Worm (Caenorhabditis elegans): ENCODE measurements around the gene zipt-7.1.
A peak's percentile ranks its signal among the peaks of the same experiment; 100 is the strongest.

The zipt-7.1 gene

ce11 chrIV:17268628-17269027, 19.3 kb downstream of the zipt-7.1 start (continued):
- TF ChIP-seq hlh-30 (tag; optimal IDR thresholded peaks at IDR 0.05; ENCODE audit: insufficient read depth), result peak; percentile 46
- peak; percentile 17 for TF ChIP-seq dve-1 (tag; optimal IDR thresholded peaks at IDR 0.05; ENCODE audit: insufficient read depth)
- peak; percentile 47 for TF ChIP-seq hlh-11 (tag; optimal IDR thresholded peaks at IDR 0.05)
- no peak for TF ChIP-seq daf-8 (GFP tag; IDR thresholded peaks at IDR 0.05)
- TF ChIP-seq unc-62 (GFP tag; optimal IDR thresholded peaks at IDR 0.05 in 1 of 2), result peak in 1 of 2 experiments; percentile 97
- TF ChIP-seq unc-62 (tag; optimal IDR thresholded peaks at IDR 0.05), result no peak
- TF ChIP-seq F10B5.3 (tag; optimal IDR thresholded peaks at IDR 0.05), result no peak
- no peak for TF ChIP-seq Y75B8A.6 (GFP tag; IDR thresholded peaks at IDR 0.05)

ce11 chrIV:17268069-17268468, 19.9 kb downstream of the zipt-7.1 start:
- no peak for TF ChIP-seq aly-2 (tag; optimal IDR thresholded peaks at IDR 0.05)
- no peak for TF ChIP-seq fkh-10 (GFP tag; optimal IDR thresholded peaks at IDR 0.05)
- no peak for TF ChIP-seq ceh-28 (tag; optimal IDR thresholded peaks at IDR 0.05)
- TF ChIP-seq nhr-111 (GFP tag; optimal IDR thresholded peaks at IDR 0.05), result no peak
- TF ChIP-seq pqm-1 (tag; optimal IDR thresholded peaks at IDR 0.05), result no peak
- no peak for TF ChIP-seq lsy-2 (tag; optimal IDR thresholded peaks at IDR 0.05)
- no peak for TF ChIP-seq daf-16 (GFP tag; optimal IDR thresholded peaks at IDR 0.05)
- TF ChIP-seq daf-16 (tag; optimal IDR thresholded peaks at IDR 0.05), result no peak
- TF ChIP-seq nhr-10 (tag; optimal IDR thresholded peaks at IDR 0.05), result no peak
- no peak for TF ChIP-seq nhr-102 (tag; optimal IDR thresholded peaks at IDR 0.05)
- no peak for TF ChIP-seq unc-62 (GFP tag; optimal IDR thresholded peaks at IDR 0.05 in 1 of 2)
- no peak for TF ChIP-seq unc-62 (tag; optimal IDR thresholded peaks at IDR 0.05)
- TF ChIP-seq php-3 (GFP tag; IDR thresholded peaks at IDR 0.05), result no peak
- TF ChIP-seq vab-7 (GFP tag; IDR thresholded peaks at IDR 0.05), result no peak
- TF ChIP-seq zfp-3 (GFP tag; conservative IDR thresholded peaks at IDR 0.05), result no peak
- no peak for TF ChIP-seq set-16 (GFP tag; IDR thresholded peaks at IDR 0.05)
- no peak for TF ChIP-seq ZK337.2 (GFP tag; IDR thresholded peaks at IDR 0.05)
- no peak for TF ChIP-seq aha-1 (tag)
- no peak for TF ChIP-seq fos-1 (tag; optimal IDR thresholded peaks at IDR 0.05)
- no peak for TF ChIP-seq snpc-4 (tag; optimal IDR thresholded peaks at IDR 0.05)
- TF ChIP-seq hmg-1.1 (GFP tag; IDR thresholded peaks at IDR 0.05), result no peak

- no peak for TF ChIP-seq lin-38 (GFP tag; IDR thresholded peaks at IDR 0.05)
- TF ChIP-seq nhr-10 (tag; optimal IDR thresholded peaks at IDR 0.05), result no peak
- TF ChIP-seq Y105C5A.15 (GFP tag; IDR thresholded peaks at IDR 0.05), result no peak
- TF ChIP-seq nhr-237 (tag; optimal IDR thresholded peaks at IDR 0.05), result no peak
- 0 out of 2 replicates have a peak, but pooled peaks have one; percentile 29 for TF ChIP-seq egl-43 (GFP tag; IDR thresholded peaks at IDR 0.05)
- no peak for TF ChIP-seq php-3 (GFP tag; IDR thresholded peaks at IDR 0.05)
- TF ChIP-seq unc-62 (GFP tag; optimal IDR thresholded peaks at IDR 0.05 in 1 of 2), result peak in 1 of 2 experiments; percentile 96
- TF ChIP-seq unc-62 (tag; optimal IDR thresholded peaks at IDR 0.05), result no peak
- no peak for TF ChIP-seq madf-9 (GFP tag; conservative IDR thresholded peaks at IDR 0.05)
- TF ChIP-seq lin-13 (GFP tag; optimal IDR thresholded peaks at IDR 0.05), result no peak
- no peak for TF ChIP-seq tag-97 (GFP tag; IDR thresholded peaks at IDR 0.05)
- TF ChIP-seq daf-12 (tag; optimal IDR thresholded peaks at IDR 0.05), result no peak
- TF ChIP-seq lin-15B (tag; optimal IDR thresholded peaks at IDR 0.05), result no peak
- TF ChIP-seq sdz-12 (GFP tag; optimal IDR thresholded peaks at IDR 0.05), result no peak
Measured at ce11 chrIV:17267304-17267891, 20.5 kb downstream of the zipt-7.1 start.

- TF ChIP-seq Y48G9A.11 (GFP tag; IDR thresholded peaks at IDR 0.05), result no peak
- TF ChIP-seq aha-1 (tag), result peak; percentile 96
Measured at ce11 chrIV:17265716-17266115, 22.2 kb downstream of the zipt-7.1 start.

Data from whole organism, L4 larva.